Worm (Caenorhabditis elegans): ENCODE results near the gene daf-2.

DNA sequence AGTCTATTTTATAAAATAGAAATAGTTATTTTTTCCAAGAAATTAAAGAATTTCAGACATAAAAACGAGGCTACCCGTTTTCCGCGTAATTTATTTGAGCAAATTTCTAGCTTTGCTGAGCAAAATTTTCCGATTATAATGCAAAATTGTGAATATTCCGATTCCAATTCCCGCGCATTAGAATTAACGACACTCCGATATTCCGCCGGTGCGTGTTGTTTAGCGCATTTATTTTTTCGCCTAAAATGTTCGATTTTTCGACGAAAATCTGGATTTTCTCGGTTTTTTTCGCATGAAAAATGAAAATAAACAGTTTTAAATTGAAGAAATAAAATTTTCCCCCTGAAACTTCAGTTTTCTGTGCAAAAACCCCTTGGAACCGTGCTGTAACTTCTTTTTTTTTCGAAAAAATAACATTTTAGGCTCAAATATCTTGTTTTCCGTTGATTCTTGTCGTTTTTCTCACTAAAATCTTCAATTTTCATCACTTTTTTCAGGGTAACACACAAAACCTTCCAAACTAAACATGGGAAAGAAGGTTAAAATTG, 29.5 kb upstream of the daf-2 start, which contains the start of gene H06I04.3:
- TF ChIP-seq mdl-1 (tag; optimal IDR thresholded peaks at IDR 0.05) (no peak), crh-2 (tag; optimal IDR thresholded peaks at IDR 0.05) (no peak), unc-55 (GFP tag; optimal IDR thresholded peaks at IDR 0.05) (peak; percentile 68), ztf-1 (GFP tag; conservative IDR thresholded peaks at IDR 0.05) (no peak), nhr-12 (tag; optimal IDR thresholded peaks at IDR 0.05) (no peak), snpc-4 (tag; optimal IDR thresholded peaks at IDR 0.05) (no peak), fos-1 (tag; optimal IDR thresholded peaks at IDR 0.05) (no peak), lin-13 (GFP tag; optimal IDR thresholded peaks at IDR 0.05) (no peak)

All from whole organism, L2 larva.